Fruit fly (Drosophila melanogaster): Measurements from ENCODE around the gene RpL3.

Gene RpL3

dm6 chr3R:11209801-11210402 is 11.8 kb upstream of the RpL3 start, which contains the start of the genes SdhC and Tctp (continued):
- peak; percentile 46 for TF ChIP-seq CG8924 (tag; optimal IDR thresholded peaks at IDR 0.05)
- TF ChIP-seq cas (GFP tag; IDR thresholded peaks at IDR 0.05): no peak
- peak; percentile 58 for TF ChIP-seq CG13296 (GFP tag; optimal IDR thresholded peaks at IDR 0.05)
- TF ChIP-seq Hr39 (optimal IDR thresholded peaks at IDR 0.05): no peak
- no peak for TF ChIP-seq fru (optimal IDR thresholded peaks at IDR 0.05)
- peak; percentile 23 for TF ChIP-seq exex (tag; optimal IDR thresholded peaks at IDR 0.05)
- peak; percentile 40 for TF ChIP-seq CG6765 (GFP tag; optimal IDR thresholded peaks at IDR 0.05)
- no peak for TF ChIP-seq toy (GFP tag; IDR thresholded peaks at IDR 0.05)
- no peak for TF ChIP-seq psq (GFP tag; optimal IDR thresholded peaks at IDR 0.05)
- TF ChIP-seq Nf-YA (GFP tag; IDR thresholded peaks at IDR 0.05): no peak
- TF ChIP-seq zfh1 (GFP tag; IDR thresholded peaks at IDR 0.05): no peak; the same call in 2 of the 3 replicates
- TF ChIP-seq CG7963 (GFP tag; IDR thresholded peaks at IDR 0.05; ENCODE audit: partially characterized antibody): no peak
- peak; percentile 14 for TF ChIP-seq CG2202 (tag; optimal IDR thresholded peaks at IDR 0.05)
- TF ChIP-seq onecut (GFP tag; IDR thresholded peaks at IDR 0.05): peak; percentile 70
- TF ChIP-seq ab (GFP tag; optimal IDR thresholded peaks at IDR 0.05): peak; percentile 1
- TF ChIP-seq CG9609 (GFP tag; optimal IDR thresholded peaks at IDR 0.05): no peak
- TF ChIP-seq CG2120 (GFP tag; optimal IDR thresholded peaks at IDR 0.05): peak; percentile 73
- no peak for TF ChIP-seq CG3838 (GFP tag; optimal IDR thresholded peaks at IDR 0.05)
- no peak for TF ChIP-seq Sry-β (GFP tag; optimal IDR thresholded peaks at IDR 0.05)
- TF ChIP-seq Hr3 (GFP tag; optimal IDR thresholded peaks at IDR 0.05): peak; percentile 41
- TF ChIP-seq CG13894 (tag; optimal IDR thresholded peaks at IDR 0.05): peak; percentile 72
- peak; percentile 73 for TF ChIP-seq nom (GFP tag; optimal IDR thresholded peaks at IDR 0.05)
- TF ChIP-seq crp (GFP tag; optimal IDR thresholded peaks at IDR 0.05): peak in 1 of 2 experiments; percentile 23
- TF ChIP-seq zf30C (GFP tag; optimal IDR thresholded peaks at IDR 0.05): no peak
- TF ChIP-seq tio (GFP tag; optimal IDR thresholded peaks at IDR 0.05): no peak
- no peak for TF ChIP-seq Lim3 (GFP tag; IDR thresholded peaks at IDR 0.05)
- TF ChIP-seq CG32767 (GFP tag; IDR thresholded peaks at IDR 0.05): no peak
- TF ChIP-seq CG11093 (GFP tag; IDR thresholded peaks at IDR 0.05): no peak
- TF ChIP-seq tin (GFP tag; optimal IDR thresholded peaks at IDR 0.05): peak; percentile 49
- TF ChIP-seq ase (GFP tag; IDR thresholded peaks at IDR 0.05): no peak
- no peak for TF ChIP-seq h (optimal IDR thresholded peaks at IDR 0.05)
- no peak for TF ChIP-seq jing (GFP tag; optimal IDR thresholded peaks at IDR 0.05)
- peak; percentile 38 for TF ChIP-seq Six4 (GFP tag; optimal IDR thresholded peaks at IDR 0.05)
- TF ChIP-seq CG6683 (GFP tag; optimal IDR thresholded peaks at IDR 0.05): no peak
- TF ChIP-seq CG16863 (GFP tag; optimal IDR thresholded peaks at IDR 0.05): peak; percentile 49
- TF ChIP-seq GATAe (GFP tag; conservative IDR thresholded peaks at IDR 0.05): no peak
- no peak for TF ChIP-seq CG16779 (GFP tag; IDR thresholded peaks at IDR 0.05)
- TF ChIP-seq CG6272 (GFP tag; IDR thresholded peaks at IDR 0.05): 0 out of 2 replicates have a peak, but pooled peaks have one; percentile 33
- peak; percentile 28; the same call in 1 of the 2 replicates for TF ChIP-seq CG3847 (GFP tag; IDR thresholded peaks at IDR 0.05)
- no peak for TF ChIP-seq emc (GFP tag; optimal IDR thresholded peaks at IDR 0.05)
- TF ChIP-seq BtbVII (GFP tag; optimal IDR thresholded peaks at IDR 0.05): no peak
- peak; percentile 76 for TF ChIP-seq CG2116 (GFP tag; optimal IDR thresholded peaks at IDR 0.05)
- peak; percentile 17 to 60 for TF ChIP-seq Hr51 (GFP tag; optimal IDR thresholded peaks at IDR 0.05)
- TF ChIP-seq zen (tag; optimal IDR thresholded peaks at IDR 0.05): peak; percentile 70
- no peak for TF ChIP-seq stc (GFP tag; IDR thresholded peaks at IDR 0.05)
- TF ChIP-seq pros (GFP tag; optimal IDR thresholded peaks at IDR 0.05): no peak
- TF ChIP-seq CG10959 (GFP tag; IDR thresholded peaks at IDR 0.05): no peak
- peak in 1 of 2 experiments; percentile 15 for TF ChIP-seq insv (GFP tag; optimal IDR thresholded peaks at IDR 0.05)
- peak; percentile 18 for TF ChIP-seq gcm (GFP tag; optimal IDR thresholded peaks at IDR 0.05)
- peak; percentile 24; the same call in 1 of the 2 replicates for TF ChIP-seq slbo (GFP tag; IDR thresholded peaks at IDR 0.05)
- TF ChIP-seq jumu (GFP tag; optimal IDR thresholded peaks at IDR 0.05): peak; percentile 25
